Worm (Caenorhabditis elegans) whole organism, young adult: ENCODE data around the gene unc-10.

Source experiments
- C17E4.6 ChIP-seq: fragments of 200-800 bp; sonication (Bioruptor generic); IDR thresholded peaks from 2 replicates; pipeline ENCODE4 v1.3.6; 2022; ENCODE audit warnings: missing genetic modification reagents, missing genetic modification characterization, missing compliant biosample characterization
- F57A8.1 ChIP-seq: fragments of 200-800 bp; sonication (Bioruptor generic); optimal IDR thresholded peaks from 2 replicates; lab custom pipeline; 2018; ENCODE audit warnings: mild to moderate bottlenecking, missing genetic modification characterization, moderate library complexity, missing compliant biosample characterization
- K11D2.4 ChIP-seq: fragments of 200-800 bp; sonication (Bioruptor generic); IDR thresholded peaks from 2 replicates; pipeline ENCODE4 v1.3.6; 2022; ENCODE audit warnings: missing genetic modification reagents, missing genetic modification characterization, missing compliant biosample characterization
- K12H6.12 ChIP-seq: fragments of 200-800 bp; sonication (Bioruptor generic); optimal IDR thresholded peaks from 2 replicates; lab custom pipeline; 2018; ENCODE audit warnings: mild to moderate bottlenecking, missing genetic modification characterization, missing compliant biosample characterization
- Y53G8AR.9 ChIP-seq: fragments of 200-800 bp; sonication (Bioruptor generic); conservative IDR thresholded peaks from 2 replicates; pipeline ENCODE4 v1.3.6; 2022; ENCODE audit warnings: missing genetic modification reagents, missing genetic modification characterization, missing compliant biosample characterization
- Y95B8A.8 ChIP-seq: fragments of 200-800 bp; sonication (Bioruptor generic); IDR thresholded peaks from 2 replicates; pipeline ENCODE4 v1.3.6; 2022; ENCODE audit warnings: missing genetic modification reagents, missing genetic modification characterization, missing compliant biosample characterization
- aptf-2 ChIP-seq: fragments of 200-800 bp; sonication (Bioruptor generic); conservative IDR thresholded peaks from 2 replicates; pipeline ENCODE4 v1.3.6; 2022; ENCODE audit warnings: missing genetic modification reagents, missing genetic modification characterization, missing compliant biosample characterization
- attf-5 ChIP-seq: fragments of 200-800 bp; sonication (Bioruptor generic); optimal IDR thresholded peaks from 2 replicates; lab custom pipeline; 2018; ENCODE audit warnings: mild to moderate bottlenecking, missing genetic modification characterization, missing compliant biosample characterization
- attf-6 ChIP-seq: fragments of 200-800 bp; sonication (Bioruptor generic); IDR thresholded peaks from 2 replicates; pipeline ENCODE4 v1.3.6; 2022; ENCODE audit warnings: missing genetic modification reagents, missing genetic modification characterization, missing compliant biosample characterization
- ccch-3 ChIP-seq: fragments of 200-800 bp; sonication (Bioruptor generic); optimal IDR thresholded peaks from 2 replicates; lab custom pipeline; 2018; ENCODE audit warnings: mild to moderate bottlenecking, missing genetic modification characterization, missing compliant biosample characterization
- cebp-2 ChIP-seq: fragments of 200-800 bp; sonication (Bioruptor generic); IDR thresholded peaks from 2 replicates; pipeline ENCODE4 v1.3.6; 2022; ENCODE audit warnings: missing genetic modification characterization, missing compliant biosample characterization
- ceh-100 ChIP-seq: fragments of 200-800 bp; sonication (Bioruptor generic); IDR thresholded peaks from 2 replicates; pipeline ENCODE4 v1.3.6; 2022; ENCODE audit warnings: missing genetic modification reagents, missing genetic modification characterization, missing compliant biosample characterization
- ceh-58 ChIP-seq: fragments of 200-800 bp; sonication (Bioruptor generic); IDR thresholded peaks from 2 replicates; pipeline ENCODE4 v1.3.6; 2022; ENCODE audit warnings: missing genetic modification characterization, missing compliant biosample characterization
- dpff-1 ChIP-seq: sonication (generic microtip); optimal IDR thresholded peaks from 2 replicates; lab custom pipeline; 2017; ENCODE audit warnings: mild to moderate bottlenecking, missing genetic modification characterization, missing compliant biosample characterization
- dpl-1 ChIP-seq: fragments of 150-350 bp; optimal IDR thresholded peaks from 2 replicates; lab custom pipeline; 2014; ENCODE audit warnings: missing biosample characterization, missing genetic modification reagents, missing genetic modification characterization
- efl-1 ChIP-seq: fragments of 150-350 bp; optimal IDR thresholded peaks from 2 replicates; lab custom pipeline; 2014; ENCODE audit warnings: missing biosample characterization, missing genetic modification reagents, missing genetic modification characterization
- egrh-3 ChIP-seq: fragments of 200-800 bp; sonication (Bioruptor generic); IDR thresholded peaks from 2 replicates; pipeline ENCODE4 v1.3.6; 2022; ENCODE audit warnings: missing genetic modification reagents, missing genetic modification characterization, missing compliant biosample characterization
- ekl-4 ChIP-seq: fragments of 200-800 bp; sonication (Bioruptor generic); IDR thresholded peaks from 2 replicates; pipeline ENCODE4 v1.3.6; 2022; ENCODE audit warnings: missing genetic modification reagents, missing genetic modification characterization, missing compliant biosample characterization
- hlh-12 ChIP-seq: sonication (generic microtip); optimal IDR thresholded peaks from 2 replicates; lab custom pipeline; 2016; ENCODE audit warnings: missing genetic modification characterization, missing compliant biosample characterization
- hlh-26 ChIP-seq: fragments of 200-800 bp; sonication (Bioruptor generic); conservative IDR thresholded peaks from 2 replicates; pipeline ENCODE4 v1.3.6; 2022; ENCODE audit warnings: missing genetic modification reagents, missing genetic modification characterization, missing compliant biosample characterization
- hmg-1.2 ChIP-seq: fragments of 200-800 bp; sonication (Bioruptor generic); IDR thresholded peaks from 2 replicates; pipeline ENCODE4 v1.3.6; 2022; ENCODE audit warnings: missing genetic modification reagents, missing genetic modification characterization, missing compliant biosample characterization
- let-526 ChIP-seq: fragments of 200-800 bp; sonication (Bioruptor generic); IDR thresholded peaks from 2 replicates; pipeline ENCODE4 v1.3.6; 2022; ENCODE audit warnings: missing genetic modification reagents, missing genetic modification characterization, missing compliant biosample characterization
- let-607 ChIP-seq, 2 experiments: fragments of 200-800 bp in 1 of 2; sonication (Bioruptor generic) in 1 of 2; sonication (generic microtip) in 1 of 2; optimal IDR thresholded peaks; 2 replicates each; lab custom pipeline; 2016 to 2018; ENCODE audit warnings: mild to moderate bottlenecking in 2 of 2, missing compliant biosample characterization in 2 of 2, missing genetic modification characterization in 2 of 2, moderate library complexity in 2 of 2, missing genotype in 1 of 2
- lin-54 ChIP-seq: fragments of 200-800 bp; sonication (Bioruptor generic); optimal IDR thresholded peaks from 2 replicates; lab custom pipeline; 2018; ENCODE audit warnings: mild to moderate bottlenecking, missing genetic modification characterization, missing compliant biosample characterization
- lsl-1 ChIP-seq: fragments of 200-800 bp; sonication (Bioruptor generic); optimal IDR thresholded peaks from 2 replicates; lab custom pipeline; 2018; ENCODE audit warnings: mild to moderate bottlenecking, missing genetic modification characterization, moderate library complexity, missing compliant biosample characterization
- madf-8 ChIP-seq: fragments of 200-800 bp; sonication (Bioruptor generic); conservative IDR thresholded peaks from 2 replicates; pipeline ENCODE4 v1.3.6; 2022; ENCODE audit warnings: missing genetic modification reagents, missing genetic modification characterization, missing compliant biosample characterization
- nfyb-1 ChIP-seq: fragments of 200-800 bp; sonication (Bioruptor generic); IDR thresholded peaks from 2 replicates; pipeline ENCODE4 v1.3.6; 2022; ENCODE audit warnings: missing genetic modification reagents, missing genetic modification characterization, missing compliant biosample characterization
- nhr-27 ChIP-seq: fragments of 200-800 bp; sonication (Bioruptor generic); optimal IDR thresholded peaks from 2 replicates; lab custom pipeline; 2018; ENCODE audit warnings: mild to moderate bottlenecking, missing genetic modification characterization, moderate library complexity, missing compliant biosample characterization
- nhr-80 ChIP-seq: sonication (generic microtip); optimal IDR thresholded peaks from 2 replicates; lab custom pipeline; 2016; ENCODE audit warnings: missing genetic modification characterization, missing compliant biosample characterization
- rcor-1 ChIP-seq: fragments of 200-800 bp; sonication (Bioruptor generic); IDR thresholded peaks from 2 replicates; pipeline ENCODE4 v1.3.6; 2022; ENCODE audit warnings: missing genetic modification reagents, missing genetic modification characterization, missing compliant biosample characterization
- repo-1 ChIP-seq: sonication (generic microtip); optimal IDR thresholded peaks from 2 replicates; lab custom pipeline; 2017; ENCODE audit warnings: mild to moderate bottlenecking, missing genetic modification characterization, missing compliant biosample characterization
- sdz-38 ChIP-seq: sonication (generic microtip); optimal IDR thresholded peaks from 2 replicates; lab custom pipeline; 2016; ENCODE audit warnings: missing genotype, missing genetic modification characterization, missing compliant biosample characterization
- sea-2 ChIP-seq: fragments of 200-800 bp; sonication (Bioruptor generic); IDR thresholded peaks from 2 replicates; pipeline ENCODE4 v1.3.6; 2022; ENCODE audit warnings: missing genetic modification characterization, missing compliant biosample characterization
- snpc-1.1 ChIP-seq: sonication (generic microtip); optimal IDR thresholded peaks from 2 replicates; lab custom pipeline; 2017; ENCODE audit warnings: missing genetic modification characterization, mild to moderate bottlenecking, missing compliant biosample characterization, antibody characterized with exemption, moderate library complexity, missing genotype, missing genetic modification reagents; ENCODE audit not compliant: insufficient read depth
- snpc-3.4 ChIP-seq: sonication (generic microtip); optimal IDR thresholded peaks from 2 replicates; lab custom pipeline; 2017; ENCODE audit warnings: missing genetic modification characterization, mild to moderate bottlenecking, missing compliant biosample characterization, antibody characterized with exemption, moderate library complexity, missing genotype, missing genetic modification reagents
- snpc-4 ChIP-seq, 5 experiments: fragments of 150-350 bp in 1 of 5; sonication (generic microtip) in 4 of 5; optimal IDR thresholded peaks; 2 replicates each; lab custom pipeline; 2014 to 2018; ENCODE audit warnings: missing genetic modification characterization in 5 of 5, missing biosample characterization in 3 of 5, antibody characterized with exemption in 2 of 5, mild to moderate bottlenecking in 2 of 5, missing compliant biosample characterization in 2 of 5, missing genotype in 2 of 5, moderate library complexity in 2 of 5, missing genetic modification reagents in 1 of 5
- somi-1 ChIP-seq: fragments of 200-800 bp; sonication (Bioruptor generic); optimal IDR thresholded peaks from 2 replicates; lab custom pipeline; 2018; ENCODE audit warnings: mild to moderate bottlenecking, missing genetic modification characterization, missing compliant biosample characterization
- unc-62 ChIP-seq: fragments of 150-350 bp; optimal IDR thresholded peaks from 2 replicates; lab custom pipeline; 2014; ENCODE audit warnings: missing biosample characterization, missing genetic modification reagents, missing genetic modification characterization
- xnd-1 ChIP-seq: sonication (generic microtip); optimal IDR thresholded peaks from 2 replicates; lab custom pipeline; 2016; ENCODE audit warnings: missing genotype, missing genetic modification reagents, missing genetic modification characterization, missing compliant biosample characterization
- zim-3 ChIP-seq: sonication (generic microtip); optimal IDR thresholded peaks from 2 replicates; lab custom pipeline; 2017; ENCODE audit warnings: mild to moderate bottlenecking, missing genetic modification characterization, moderate library complexity, missing compliant biosample characterization
- ztf-25 ChIP-seq: fragments of 200-800 bp; sonication (Bioruptor generic); IDR thresholded peaks from 2 replicates; pipeline ENCODE4 v1.3.6; 2022; ENCODE audit warnings: missing genetic modification reagents, missing genetic modification characterization, missing compliant biosample characterization
- ztf-26 ChIP-seq: sonication (generic microtip); optimal IDR thresholded peaks from 2 replicates; lab custom pipeline; 2017; ENCODE audit warnings: missing genetic modification characterization, missing compliant biosample characterization

unc-10 gene

DNA sequence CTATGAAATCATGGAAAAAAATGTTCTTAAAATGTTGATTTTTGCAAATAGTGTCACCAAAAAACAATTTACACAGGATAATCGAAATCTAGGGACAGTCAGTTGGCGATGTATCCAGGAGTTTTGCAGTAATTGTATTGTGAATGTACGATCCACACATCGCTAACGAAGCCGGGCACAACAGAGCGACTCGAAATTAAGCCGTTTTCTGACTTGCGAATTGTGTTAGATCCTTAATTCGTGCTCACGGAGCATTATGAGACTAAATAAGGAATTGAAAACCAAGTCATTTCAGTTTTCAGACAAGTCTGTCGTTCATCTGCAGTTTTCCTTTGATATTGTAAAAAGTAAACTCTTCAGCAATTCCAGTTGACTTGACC lies 46.1 kb downstream of the unc-10 start:
- TF ChIP-seq sdz-38 (tag; lab: Kevin White, UChicago) (no peak), sea-2 (no peak), xnd-1 (no peak), lsl-1 (GFP tag; lab: Kevin White, UChicago) (no peak), cebp-2 (no peak), ztf-25 (GFP tag; lab: Robert Waterston, UW) (no peak), ceh-58 (no peak)

ce11 chrX:7233127-7234073 lies 46.7 kb downstream of the unc-10 start:
- TF ChIP-seq nhr-80 (tag; lab: Kevin White, UChicago) (peak; percentile 70), let-526 (GFP tag; lab: Robert Waterston, UW) (no peak), Y53G8AR.9 (0 out of 2 replicates have a peak, but pooled peaks have one; percentile 42), let-607 (tag; optimal IDR thresholded peaks at IDR 0.05; lab: Kevin White, UChicago) (peak in 1 of 2 experiments; percentile 21), nfyb-1 (0 out of 2 replicates have a peak, but pooled peaks have one; percentile 40)

- TF ChIP-seq attf-5 (GFP tag; lab: Kevin White, UChicago): peak; percentile 36
- TF ChIP-seq attf-6: no peak
- no peak for TF ChIP-seq sea-2
- TF ChIP-seq hlh-12 (tag; lab: Kevin White, UChicago): no peak
- TF ChIP-seq F57A8.1 (GFP tag; lab: Kevin White, UChicago): no peak
- peak; percentile 5 for TF ChIP-seq dpl-1 (GFP tag; lab: Kevin White, UChicago)
- TF ChIP-seq let-607 (tag; optimal IDR thresholded peaks at IDR 0.05; lab: Kevin White, UChicago): peak in 1 of 2 experiments; percentile 23
- TF ChIP-seq C17E4.6 (GFP tag; lab: Robert Waterston, UW): no peak
- TF ChIP-seq Y95B8A.8 (GFP tag; lab: Robert Waterston, UW): no peak
- TF ChIP-seq ceh-100 (GFP tag; lab: Robert Waterston, UW): 0 out of 2 replicates have a peak, but pooled peaks have one; percentile 6
- TF ChIP-seq ccch-3 (GFP tag; lab: Kevin White, UChicago): no peak
- no peak for TF ChIP-seq snpc-4 (GFP tag; optimal IDR thresholded peaks at IDR 0.05; lab: Kevin White, UChicago)
- TF ChIP-seq snpc-4 (tag; optimal IDR thresholded peaks at IDR 0.05; lab: Kevin White, UChicago): peak in 1 of 4 experiments; percentile 2
- TF ChIP-seq K12H6.12: peak; percentile 31
- TF ChIP-seq madf-8 (GFP tag; lab: Robert Waterston, UW): peak; percentile 43; the same call in 1 of the 2 replicates
- TF ChIP-seq egrh-3 (GFP tag; lab: Robert Waterston, UW): no peak
- no peak for TF ChIP-seq ztf-26 (tag; lab: Kevin White, UChicago)
- TF ChIP-seq snpc-1.1 (tag; lab: Kevin White, UChicago): no peak
- TF ChIP-seq zim-3 (tag; lab: Kevin White, UChicago): no peak
- peak; percentile 92 for TF ChIP-seq hmg-1.2
- no peak for TF ChIP-seq hlh-26 (GFP tag; lab: Robert Waterston, UW)
- TF ChIP-seq dpff-1: no peak
- peak; percentile 59 for TF ChIP-seq nhr-80 (tag; lab: Kevin White, UChicago)
- peak; percentile 71 for TF ChIP-seq efl-1
- TF ChIP-seq ekl-4: 0 out of 2 replicates have a peak, but pooled peaks have one; percentile 32
- no peak for TF ChIP-seq nhr-27
- no peak for TF ChIP-seq repo-1 (tag; lab: Kevin White, UChicago)
- no peak for TF ChIP-seq unc-62 (GFP tag; lab: Kevin White, UChicago)
- no peak for TF ChIP-seq somi-1 (GFP tag; lab: Kevin White, UChicago)
- TF ChIP-seq lin-54 (GFP tag; lab: Kevin White, UChicago): peak; percentile 27
- no peak for TF ChIP-seq K11D2.4 (GFP tag; lab: Robert Waterston, UW)
- no peak for TF ChIP-seq rcor-1 (GFP tag; lab: Robert Waterston, UW)
- no peak; the same call in 1 of the 2 replicates for TF ChIP-seq aptf-2 (GFP tag; lab: Robert Waterston, UW)
- TF ChIP-seq snpc-3.4 (tag; lab: Kevin White, UChicago): no peak
Observed at ce11 chrX:7232158-7232822, 47.8 kb downstream of the unc-10 start.
